Worm (Caenorhabditis elegans): ENCODE measurements around the gene B0302.4.

ce11 chrX:17214803-17215202, 38.2 kb upstream of the B0302.4 start, which contains the start of gene acdh-10:
- TF ChIP-seq unc-130 (tag; optimal IDR thresholded peaks at IDR 0.05) (no peak), jun-1 (tag; optimal IDR thresholded peaks at IDR 0.05) (no peak), lin-13 (GFP tag; optimal IDR thresholded peaks at IDR 0.05) (no peak), snpc-4 (tag; optimal IDR thresholded peaks at IDR 0.05) (no peak), alr-1 (tag; optimal IDR thresholded peaks at IDR 0.05; ENCODE audit: borderline replicate concordance) (no peak), nhr-11 (tag; optimal IDR thresholded peaks at IDR 0.05) (no peak), egl-27 (tag; optimal IDR thresholded peaks at IDR 0.05) (no peak), nhr-12 (tag; optimal IDR thresholded peaks at IDR 0.05) (no peak), ces-1 (GFP tag; optimal IDR thresholded peaks at IDR 0.05) (no peak), unc-62 (GFP tag; optimal IDR thresholded peaks at IDR 0.05) (no peak), tbx-2 (tag; optimal IDR thresholded peaks at IDR 0.05) (no peak), lin-15B (tag; optimal IDR thresholded peaks at IDR 0.05) (no peak)
